Fruit fly (Drosophila melanogaster): ENCODE measurements around the gene Tomosyn.

- TF ChIP-seq Mnt (GFP tag; optimal IDR thresholded peaks at IDR 0.05) (no peak), CG7101 (tag; optimal IDR thresholded peaks at IDR 0.05) (peak; percentile 55), CG7045 (GFP tag; optimal IDR thresholded peaks at IDR 0.05) (no peak), CG14711 (tag; optimal IDR thresholded peaks at IDR 0.05) (no peak), cnc (optimal IDR thresholded peaks at IDR 0.05) (no peak), kay (GFP tag; ENCODE audit: borderline replicate concordance) (peak; percentile 82), tj (GFP tag; optimal IDR thresholded peaks at IDR 0.05) (no peak), Crg-1 (GFP tag; optimal IDR thresholded peaks at IDR 0.05) (no peak), CG33017 (tag; optimal IDR thresholded peaks at IDR 0.05) (no peak), ovo (GFP tag; optimal IDR thresholded peaks at IDR 0.05) (peak; percentile 77), CG5204 (GFP tag; optimal IDR thresholded peaks at IDR 0.05) (peak; percentile 24)
These were observed 41.1 kb downstream of the Tomosyn start for dm6 chrX:12672317-12673172.

Data from whole organism, adult.